Worm (Caenorhabditis elegans): ENCODE measurements around the gene fbxa-151.

DNA sequence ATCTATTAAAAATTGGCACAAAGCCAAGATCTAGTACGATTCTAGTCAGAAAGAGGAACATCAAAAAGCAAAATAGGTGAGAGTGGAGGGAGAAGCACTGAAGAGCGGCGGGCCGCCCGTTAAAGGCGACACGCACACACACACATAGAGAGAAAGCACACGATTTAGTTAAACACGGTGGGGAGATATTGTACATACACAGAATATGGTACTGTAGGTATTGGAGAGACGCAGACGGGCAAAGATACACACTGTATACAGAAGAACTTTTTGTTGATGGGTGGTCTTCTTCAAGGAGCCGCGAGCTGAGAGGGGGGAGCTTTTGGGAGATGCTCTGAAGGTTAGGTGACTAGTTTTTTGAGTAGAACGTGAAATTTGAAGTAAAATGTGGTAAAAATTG, 40.4 kb downstream of the fbxa-151 start:
- TF ChIP-seq nhr-12 (tag; optimal IDR thresholded peaks at IDR 0.05) (no peak), fos-1 (tag; optimal IDR thresholded peaks at IDR 0.05) (peak; percentile 34), lsy-2 (tag; optimal IDR thresholded peaks at IDR 0.05) (no peak), egl-27 (tag; optimal IDR thresholded peaks at IDR 0.05) (no peak), mdl-1 (tag; optimal IDR thresholded peaks at IDR 0.05) (no peak), skn-1 (tag; optimal IDR thresholded peaks at IDR 0.05) (no peak), crh-2 (tag; optimal IDR thresholded peaks at IDR 0.05) (no peak), nhr-6 (tag; optimal IDR thresholded peaks at IDR 0.05) (no peak)
